Worm (Caenorhabditis elegans): Measurements from ENCODE around the gene cest-9.2.

Gene cest-9.2

DNA sequence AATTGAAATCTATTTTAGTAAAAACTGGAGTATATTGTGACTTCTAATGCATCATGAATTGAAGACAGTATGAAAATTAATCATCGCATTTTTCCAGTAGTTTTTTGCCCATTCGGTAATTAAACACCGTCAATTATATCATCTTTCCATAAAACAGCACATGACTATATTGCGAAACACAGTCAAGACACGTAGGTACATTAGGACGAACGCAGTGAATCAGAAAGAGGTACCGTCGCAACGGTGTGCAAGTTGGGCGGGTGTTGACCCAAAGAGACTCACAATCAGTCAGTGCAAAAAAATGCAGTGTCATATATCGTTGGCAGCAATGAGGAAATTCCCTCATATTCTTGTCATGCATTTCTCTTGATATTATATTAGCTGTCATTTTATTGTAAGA lies 12.5 kb downstream of the cest-9.2 start:
- TF ChIP-seq ham-2 (GFP tag; optimal IDR thresholded peaks at IDR 0.05): no peak
- no peak for TF ChIP-seq tbx-8 (GFP tag; optimal IDR thresholded peaks at IDR 0.05)
- TF ChIP-seq flh-1 (GFP tag; optimal IDR thresholded peaks at IDR 0.05): no peak
- no peak for TF ChIP-seq nhr-2 (tag; optimal IDR thresholded peaks at IDR 0.05)
- TF ChIP-seq unc-62 (GFP tag; optimal IDR thresholded peaks at IDR 0.05): no peak
- TF ChIP-seq ceh-39 (tag; optimal IDR thresholded peaks at IDR 0.05): no peak
- TF ChIP-seq ceh-83 (GFP tag; optimal IDR thresholded peaks at IDR 0.05): no peak
- TF ChIP-seq snpc-4 (tag; optimal IDR thresholded peaks at IDR 0.05): no peak
- no peak for TF ChIP-seq hlh-1 (tag; optimal IDR thresholded peaks at IDR 0.05)
- TF ChIP-seq nhr-28 (tag; optimal IDR thresholded peaks at IDR 0.05): no peak
- no peak for TF ChIP-seq lin-13 (tag; optimal IDR thresholded peaks at IDR 0.05)

DNA sequence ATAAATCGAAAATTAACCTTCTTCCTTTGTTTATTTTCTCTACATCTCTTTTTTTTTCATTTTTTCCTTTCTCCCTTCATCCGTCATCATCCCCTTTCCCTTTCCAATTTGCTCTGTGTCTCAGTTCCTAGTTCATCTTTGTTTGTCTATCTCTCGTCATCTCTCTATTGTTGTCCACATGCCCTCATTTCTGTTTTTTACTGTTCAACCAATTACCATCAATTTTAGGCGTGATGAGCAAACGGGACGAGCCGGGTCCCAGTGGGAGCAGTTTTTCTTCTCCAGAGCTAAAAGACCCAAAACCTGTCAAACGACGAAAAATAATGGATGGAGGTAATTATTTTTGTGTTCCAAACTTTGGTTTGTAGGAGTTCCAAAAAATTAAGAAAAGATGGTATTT lies 13.5 kb downstream of the cest-9.2 start, which contains the start of gene C23H4.6:
C23H4.6 (plus strand) TSS at position 219 of the 400 bp plus-strand sequence.
- no peak for TF ChIP-seq ceh-39 (tag; optimal IDR thresholded peaks at IDR 0.05)
- no peak for TF ChIP-seq ceh-83 (GFP tag; optimal IDR thresholded peaks at IDR 0.05)
- no peak for TF ChIP-seq lin-13 (tag; optimal IDR thresholded peaks at IDR 0.05)
- TF ChIP-seq snpc-4 (tag; optimal IDR thresholded peaks at IDR 0.05): no peak
- TF ChIP-seq zip-8 (tag; optimal IDR thresholded peaks at IDR 0.05): no peak
- no peak for TF ChIP-seq mab-5 (tag; optimal IDR thresholded peaks at IDR 0.05)
- no peak for TF ChIP-seq nhr-28 (tag; optimal IDR thresholded peaks at IDR 0.05)
- no peak for TF ChIP-seq hlh-1 (tag; optimal IDR thresholded peaks at IDR 0.05)
- TF ChIP-seq nhr-237 (tag; optimal IDR thresholded peaks at IDR 0.05): no peak
- TF ChIP-seq sem-2 (GFP tag; optimal IDR thresholded peaks at IDR 0.05): no peak
- TF ChIP-seq elt-1 (tag; optimal IDR thresholded peaks at IDR 0.05; ENCODE audit: borderline replicate concordance, insufficient read depth): no peak
- TF ChIP-seq nhr-12 (tag; optimal IDR thresholded peaks at IDR 0.05): no peak
- no peak for TF ChIP-seq ztf-11 (tag; optimal IDR thresholded peaks at IDR 0.05)
- no peak for TF ChIP-seq lin-32 (GFP tag; optimal IDR thresholded peaks at IDR 0.05)
- TF ChIP-seq ceh-43 (GFP tag; optimal IDR thresholded peaks at IDR 0.05): no peak
- TF ChIP-seq flh-1 (GFP tag; optimal IDR thresholded peaks at IDR 0.05): no peak
- TF ChIP-seq M03D4.4 (tag; optimal IDR thresholded peaks at IDR 0.05): no peak
- TF ChIP-seq cnd-1 (tag; optimal IDR thresholded peaks at IDR 0.05): no peak

- TF ChIP-seq ham-2 (GFP tag; optimal IDR thresholded peaks at IDR 0.05) (no peak), hlh-1 (tag; optimal IDR thresholded peaks at IDR 0.05) (no peak), bed-3 (GFP tag; optimal IDR thresholded peaks at IDR 0.05) (no peak), sem-2 (GFP tag; optimal IDR thresholded peaks at IDR 0.05) (no peak), mls-2 (tag; optimal IDR thresholded peaks at IDR 0.05) (no peak), ceh-43 (GFP tag; optimal IDR thresholded peaks at IDR 0.05) (no peak), ceh-39 (tag; optimal IDR thresholded peaks at IDR 0.05) (no peak), nhr-28 (tag; optimal IDR thresholded peaks at IDR 0.05) (no peak), ceh-83 (GFP tag; optimal IDR thresholded peaks at IDR 0.05) (no peak)
These were observed 19.5 kb downstream of the cest-9.2 start, which contains the start of gene cest-3 for ce11 chrX:12241457-12241856. TSS of gene cest-3 (plus strand) at chrX:12241646.

DNA sequence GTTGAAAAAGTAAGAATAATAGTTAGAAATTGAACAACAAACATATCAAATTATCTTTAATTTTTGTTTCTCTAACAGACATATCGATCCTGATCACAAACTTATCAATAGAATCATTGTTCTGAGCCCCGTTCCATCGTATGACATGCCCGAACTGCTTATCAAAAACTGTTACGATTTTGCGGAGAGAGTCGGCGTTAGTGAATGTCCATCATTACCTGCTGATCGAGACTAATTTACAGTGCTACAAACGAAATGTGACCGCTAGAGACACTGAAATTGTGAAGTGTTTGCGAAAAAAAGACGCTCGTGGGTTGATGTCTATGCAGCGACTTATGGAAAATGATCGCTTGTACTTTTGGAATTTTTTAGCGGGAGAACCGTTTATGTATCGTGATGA lies 21.0 kb downstream of the cest-9.2 start:
- TF ChIP-seq snpc-4 (tag; optimal IDR thresholded peaks at IDR 0.05) (no peak), hlh-1 (tag; optimal IDR thresholded peaks at IDR 0.05) (no peak), unc-39 (tag; optimal IDR thresholded peaks at IDR 0.05) (no peak), ztf-11 (tag; optimal IDR thresholded peaks at IDR 0.05) (no peak), lsy-2 (tag; optimal IDR thresholded peaks at IDR 0.05) (no peak), mab-5 (tag; optimal IDR thresholded peaks at IDR 0.05) (no peak), ceh-43 (GFP tag; optimal IDR thresholded peaks at IDR 0.05) (no peak), mep-1 (tag; optimal IDR thresholded peaks at IDR 0.05) (no peak), ceh-39 (tag; optimal IDR thresholded peaks at IDR 0.05) (no peak), bed-3 (GFP tag; optimal IDR thresholded peaks at IDR 0.05) (no peak), ham-2 (GFP tag; optimal IDR thresholded peaks at IDR 0.05) (no peak), mls-2 (tag; optimal IDR thresholded peaks at IDR 0.05) (no peak), nhr-2 (tag; optimal IDR thresholded peaks at IDR 0.05) (no peak), zip-8 (tag; optimal IDR thresholded peaks at IDR 0.05) (no peak), elt-3 (tag; optimal IDR thresholded peaks at IDR 0.05) (no peak), pha-4 (tag; optimal IDR thresholded peaks at IDR 0.05) (no peak), lin-32 (GFP tag; optimal IDR thresholded peaks at IDR 0.05) (no peak), unc-62 (GFP tag; optimal IDR thresholded peaks at IDR 0.05) (no peak)

- TF ChIP-seq lin-13 (tag; optimal IDR thresholded peaks at IDR 0.05) (no peak), unc-120 (tag; optimal IDR thresholded peaks at IDR 0.05; ENCODE audit: poor library complexity, severe bottlenecking) (no peak), nhr-12 (tag; optimal IDR thresholded peaks at IDR 0.05) (no peak), unc-62 (GFP tag; optimal IDR thresholded peaks at IDR 0.05) (peak; percentile 22), hlh-1 (tag; optimal IDR thresholded peaks at IDR 0.05) (peak; percentile 91)
These were observed 26.2 kb downstream of the cest-9.2 start for ce11 chrX:12248140-12248539.
